Worm (Caenorhabditis elegans): Measurements from ENCODE around the gene R10H10.3.

R10H10.3 gene

ce11 chrIV:10430507-10430906 lies 42.2 kb downstream of the R10H10.3 start:
- TF ChIP-seq sox-4 (tag; optimal IDR thresholded peaks at IDR 0.05) (peak; percentile 65), dsc-1 (tag; optimal IDR thresholded peaks at IDR 0.05) (peak; percentile 64), hpl-2 (GFP tag; optimal IDR thresholded peaks at IDR 0.05) (no peak)

- TF ChIP-seq unc-98 (GFP tag; IDR thresholded peaks at IDR 0.05) (no peak), lir-3 (tag; optimal IDR thresholded peaks at IDR 0.05; ENCODE audit: poor library complexity) (no peak), tbx-2 (tag; optimal IDR thresholded peaks at IDR 0.05) (no peak), snpc-4 (tag; optimal IDR thresholded peaks at IDR 0.05) (no peak), hlh-17 (GFP tag; optimal IDR thresholded peaks at IDR 0.05; ENCODE audit: borderline replicate concordance) (no peak), nhr-11 (tag; optimal IDR thresholded peaks at IDR 0.05) (no peak), zag-1 (tag; optimal IDR thresholded peaks at IDR 0.05) (no peak), aly-2 (tag; optimal IDR thresholded peaks at IDR 0.05) (no peak), ceh-8 (GFP tag; optimal IDR thresholded peaks at IDR 0.05) (no peak), isw-1 (GFP tag; IDR thresholded peaks at IDR 0.05) (no peak), pax-3 (tag; optimal IDR thresholded peaks at IDR 0.05) (no peak), lin-35 (GFP tag; optimal IDR thresholded peaks at IDR 0.05) (no peak)
Measured at ce11 chrIV:10436401-10436800, 48.1 kb downstream of the R10H10.3 start, which contains the start of gene ins-1. Gene ins-1, plus strand, starts transcription at chrIV:10436701.

ce11 chrIV:10437114-10437513 lies 48.8 kb downstream of the R10H10.3 start:
- TF ChIP-seq ceh-8 (GFP tag; optimal IDR thresholded peaks at IDR 0.05) (peak; percentile 92), nhr-85 (tag) (no peak), aly-2 (tag; optimal IDR thresholded peaks at IDR 0.05) (no peak), nhr-71 (tag; optimal IDR thresholded peaks at IDR 0.05) (peak; percentile 44), vab-15 (tag; optimal IDR thresholded peaks at IDR 0.05) (no peak), unc-98 (GFP tag; IDR thresholded peaks at IDR 0.05) (no peak)

- TF ChIP-seq lin-14 (GFP tag; optimal IDR thresholded peaks at IDR 0.05), result peak; percentile 1
- TF ChIP-seq tbx-2 (tag; optimal IDR thresholded peaks at IDR 0.05), result no peak
- TF ChIP-seq pqm-1 (tag; optimal IDR thresholded peaks at IDR 0.05), result peak; percentile 53
- TF ChIP-seq sup-37 (GFP tag; optimal IDR thresholded peaks at IDR 0.05), result no peak
- TF ChIP-seq elt-2 (tag; optimal IDR thresholded peaks at IDR 0.05), result peak; percentile 62
- no peak for TF ChIP-seq mdl-1 (tag; optimal IDR thresholded peaks at IDR 0.05)
Measured at ce11 chrIV:10438901-10439300, 50.6 kb downstream of the R10H10.3 start, which contains the start of gene F13B12.3. Gene F13B12.3, plus strand, starts transcription at chrIV:10439123.
